Worm (Caenorhabditis elegans) whole organism, mixed stage, embryonic: ENCODE results near the gene F54F2.14.

ENCODE experiments used
- blmp-1 ChIP-seq: fragments of 150-350 bp; optimal IDR thresholded peaks from 2 replicates; lab custom pipeline; 2014; ENCODE audit warnings: missing biosample characterization, missing genetic modification characterization
- ces-1 ChIP-seq: fragments of 150-350 bp; optimal IDR thresholded peaks from 2 replicates; lab custom pipeline; 2014; ENCODE audit warnings: missing biosample characterization, missing genetic modification reagents, missing genetic modification characterization
- drap-1 ChIP-seq: fragments of 200-800 bp; sonication (Bioruptor generic); optimal IDR thresholded peaks from 3 replicates; lab custom pipeline; 2018; ENCODE audit warnings: mild to moderate bottlenecking, missing genetic modification characterization, missing compliant biosample characterization
- flh-1 ChIP-seq: fragments of 200-800 bp; sonication (Bioruptor generic); optimal IDR thresholded peaks from 2 replicates; lab custom pipeline; 2018; ENCODE audit warnings: mild to moderate bottlenecking, missing genetic modification characterization, moderate library complexity, missing compliant biosample characterization
- hlh-1 ChIP-seq: fragments of 150-350 bp; optimal IDR thresholded peaks from 2 replicates; lab custom pipeline; 2014; ENCODE audit warnings: missing biosample characterization, missing genetic modification reagents, missing genetic modification characterization
- lin-13 ChIP-seq: fragments of 150-350 bp; optimal IDR thresholded peaks from 2 replicates; lab custom pipeline; 2014; ENCODE audit warnings: missing biosample characterization, missing genetic modification characterization
- nhr-237 ChIP-seq: fragments of 150-350 bp; optimal IDR thresholded peaks from 2 replicates; lab custom pipeline; 2014; ENCODE audit warnings: missing biosample characterization, missing genetic modification characterization
- nhr-28 ChIP-seq: fragments of 150-350 bp; optimal IDR thresholded peaks from 2 replicates; lab custom pipeline; 2014; ENCODE audit warnings: missing biosample characterization, missing genetic modification characterization
- nhr-76 ChIP-seq: sonication (generic microtip); optimal IDR thresholded peaks from 2 replicates; lab custom pipeline; 2017; ENCODE audit warnings: missing biosample characterization, missing genetic modification characterization
- pha-4 ChIP-seq: fragments of 150-350 bp; optimal IDR thresholded peaks from 2 replicates; lab custom pipeline; 2018; ENCODE audit warnings: missing biosample characterization, missing genetic modification reagents, missing genetic modification characterization
- sptf-1 ChIP-seq: sonication (generic microtip); optimal IDR thresholded peaks from 2 replicates; lab custom pipeline; 2017; ENCODE audit warnings: mild to moderate bottlenecking, missing genetic modification characterization, moderate library complexity, missing compliant biosample characterization
- unc-39 ChIP-seq: fragments of 150-350 bp; optimal IDR thresholded peaks from 2 replicates; lab custom pipeline; 2014; ENCODE audit warnings: missing biosample characterization, missing genetic modification characterization
- unc-62 ChIP-seq: fragments of 150-350 bp; optimal IDR thresholded peaks from 2 replicates; lab custom pipeline; 2014; ENCODE audit warnings: missing biosample characterization, missing genetic modification reagents, missing genetic modification characterization
- ztf-11 ChIP-seq: fragments of 150-350 bp; optimal IDR thresholded peaks from 2 replicates; lab custom pipeline; 2014; ENCODE audit warnings: missing biosample characterization, missing genetic modification characterization

- TF ChIP-seq pha-4 (tag; lab: Kevin White, UChicago) = no peak
- TF ChIP-seq lin-13 (tag; lab: Kevin White, UChicago) = no peak
- TF ChIP-seq unc-39 (tag; lab: Kevin White, UChicago) = no peak
- TF ChIP-seq nhr-76 (tag; lab: Kevin White, UChicago) = no peak
- no peak for TF ChIP-seq nhr-28 (tag; lab: Kevin White, UChicago)
- TF ChIP-seq ztf-11 = no peak
- no peak for TF ChIP-seq unc-62
- TF ChIP-seq drap-1 = no peak
- TF ChIP-seq flh-1 (GFP tag; lab: Kevin White, UChicago) = no peak
- no peak for TF ChIP-seq ces-1 (GFP tag; lab: Kevin White, UChicago)
- TF ChIP-seq hlh-1 (tag; lab: Kevin White, UChicago) = no peak
- TF ChIP-seq nhr-237 (tag; lab: Kevin White, UChicago) = no peak
- no peak for TF ChIP-seq blmp-1
- TF ChIP-seq sptf-1 (tag; lab: Kevin White, UChicago) = no peak
Observed at ce11 chrIII:8779912-8780311, 11.4 kb upstream of the F54F2.14 start, which contains the start of gene K02D10.4.
